Fruit fly (Drosophila melanogaster) whole organism, embryonic: Measurements from ENCODE around the gene CG17996.

Source experiments
- Bgb ChIP-seq: fragments of 200-800 bp; sonication (Bioruptor generic); IDR thresholded peaks from 2 replicates; pipeline ENCODE4 v1.3.6; 2022; ENCODE audit warnings: missing biosample characterization, missing genetic modification characterization; ENCODE audit not compliant: partially characterized antibody
- CG10431 ChIP-seq: fragments of 200-800 bp; sonication (Bioruptor generic); optimal IDR thresholded peaks from 3 replicates; lab custom pipeline; 2018; ENCODE audit warnings: missing biosample characterization, mild to moderate bottlenecking, missing genetic modification characterization
- CG11695 ChIP-seq: fragments of 200-800 bp; sonication (Bioruptor generic); IDR thresholded peaks from 3 replicates; pipeline ENCODE4 v1.3.6; 2022; ENCODE audit warnings: missing biosample characterization, missing genetic modification characterization
- CG12071 ChIP-seq: fragments of 200-800 bp; sonication (Bioruptor generic); optimal IDR thresholded peaks from 3 replicates; lab custom pipeline; 2018; ENCODE audit warnings: missing biosample characterization, mild to moderate bottlenecking, missing genetic modification characterization
- CG12744 ChIP-seq: fragments of 200-800 bp; sonication (Bioruptor generic); optimal IDR thresholded peaks from 2 replicates; lab custom pipeline; 2016; ENCODE audit warnings: missing biosample characterization, missing genetic modification characterization
- CG13424 ChIP-seq: fragments of 200-800 bp; sonication (Bioruptor generic); optimal IDR thresholded peaks from 2 replicates; lab custom pipeline; 2019; ENCODE audit warnings: missing biosample characterization, mild to moderate bottlenecking, missing genetic modification characterization, moderate library complexity
- CG14965 ChIP-seq: fragments of 200-800 bp; sonication (Bioruptor generic); optimal IDR thresholded peaks from 2 replicates; lab custom pipeline; 2016; ENCODE audit warnings: missing biosample characterization, missing genetic modification characterization, borderline replicate concordance
- CG15514 ChIP-seq: fragments of 200-800 bp; sonication (Bioruptor generic); optimal IDR thresholded peaks from 3 replicates; lab custom pipeline; 2017; ENCODE audit warnings: missing biosample characterization, missing genetic modification characterization, mild to moderate bottlenecking, moderate library complexity, missing genetic modification reagents
- CG1602 ChIP-seq: fragments of 200-800 bp; sonication (Bioruptor generic); optimal IDR thresholded peaks from 3 replicates; lab custom pipeline; 2016; ENCODE audit warnings: missing biosample characterization, missing genetic modification characterization
- CG1647 ChIP-seq: fragments of 200-800 bp; sonication (Bioruptor generic); optimal IDR thresholded peaks from 3 replicates; lab custom pipeline; 2016; ENCODE audit warnings: missing biosample characterization, missing genetic modification characterization
- CG17829 ChIP-seq: fragments of 200-800 bp; optimal IDR thresholded peaks from 2 replicates; lab custom pipeline; 2019; ENCODE audit warnings: missing biosample characterization, mild to moderate bottlenecking, missing genetic modification characterization, moderate library complexity
- CG30431 ChIP-seq: fragments of 200-800 bp; sonication (Bioruptor generic); optimal IDR thresholded peaks from 2 replicates; lab custom pipeline; 2017; ENCODE audit warnings: missing biosample characterization, missing genetic modification characterization
- CG32532 ChIP-seq: fragments of 200-800 bp; sonication (Bioruptor generic); IDR thresholded peaks from 2 replicates; pipeline ENCODE4 v1.3.6; 2022; ENCODE audit warnings: missing biosample characterization, missing genetic modification characterization
- CG32772 ChIP-seq: fragments of 200-800 bp; sonication (Bioruptor generic); IDR thresholded peaks from 2 replicates; pipeline ENCODE4 v1.3.6; 2022; ENCODE audit warnings: missing biosample characterization, missing genetic modification characterization
- CG42726 ChIP-seq: fragments of 200-800 bp; sonication (Bioruptor generic); IDR thresholded peaks from 2 replicates; pipeline ENCODE4 v1.3.6; 2022; ENCODE audit warnings: missing biosample characterization, missing genetic modification characterization; ENCODE audit not compliant: partially characterized antibody
- CG4424 ChIP-seq: fragments of 200-800 bp; sonication (Bioruptor generic); optimal IDR thresholded peaks from 3 replicates; lab custom pipeline; 2016; ENCODE audit warnings: missing biosample characterization, missing genetic modification characterization
- CG5245 ChIP-seq: fragments of 200-800 bp; sonication (Bioruptor generic); optimal IDR thresholded peaks from 3 replicates; lab custom pipeline; 2016; ENCODE audit warnings: missing biosample characterization, missing genetic modification characterization
- Chrac-16 ChIP-seq: fragments of 200-800 bp; sonication (Bioruptor generic); optimal IDR thresholded peaks from 3 replicates; lab custom pipeline; 2016; ENCODE audit warnings: missing biosample characterization, missing genetic modification characterization
- CkIIα-i1 ChIP-seq: fragments of 200-800 bp; sonication (Bioruptor generic); IDR thresholded peaks from 2 replicates; pipeline ENCODE4 v1.3.6; 2022; ENCODE audit warnings: missing biosample characterization, missing genetic modification characterization
- CrebB ChIP-seq: fragments of 200-800 bp; sonication (Bioruptor generic); optimal IDR thresholded peaks from 3 replicates; lab custom pipeline; 2018; ENCODE audit warnings: missing biosample characterization, mild to moderate bottlenecking, missing genetic modification characterization
- Dad ChIP-seq: fragments of 200-800 bp; sonication (Bioruptor generic); optimal IDR thresholded peaks from 3 replicates; lab custom pipeline; 2016; ENCODE audit warnings: missing biosample characterization, missing genetic modification characterization
- Dbx ChIP-seq: fragments of 200-800 bp; sonication (Bioruptor generic); IDR thresholded peaks from 3 replicates; pipeline ENCODE4 v1.3.6; 2022; ENCODE audit warnings: missing biosample characterization, missing genetic modification characterization
- Dip3 ChIP-seq: fragments of 200-800 bp; sonication (Bioruptor generic); optimal IDR thresholded peaks from 3 replicates; lab custom pipeline; 2016; ENCODE audit warnings: missing biosample characterization, missing genetic modification characterization
- Gsc ChIP-seq: fragments of 200-800 bp; sonication (Bioruptor generic); IDR thresholded peaks from 2 replicates; pipeline ENCODE4 v1.3.6; 2022; ENCODE audit warnings: missing biosample characterization, missing genetic modification characterization
- Gug ChIP-seq: fragments of 200-800 bp; sonication (Bioruptor generic); IDR thresholded peaks from 4 replicates; pipeline ENCODE4 v1.3.6; 2022; ENCODE audit warnings: missing biosample characterization, missing genetic modification characterization
- H2.0 ChIP-seq: fragments of 200-800 bp; sonication (Bioruptor generic); IDR thresholded peaks from 2 replicates; pipeline ENCODE4 v1.3.6; 2022; ENCODE audit warnings: missing biosample characterization, missing genetic modification characterization
- HLH4C ChIP-seq: fragments of 200-800 bp; sonication (Bioruptor generic); IDR thresholded peaks from 3 replicates; pipeline ENCODE4 v1.3.6; 2022; ENCODE audit warnings: missing biosample characterization, missing genetic modification characterization; ENCODE audit not compliant: partially characterized antibody
- Hr3 ChIP-seq: fragments of 200-800 bp; sonication (Bioruptor generic); optimal IDR thresholded peaks from 3 replicates; lab custom pipeline; 2016; ENCODE audit warnings: missing biosample characterization, missing genetic modification characterization
- Hr51 ChIP-seq, 2 experiments: fragments of 200-800 bp; sonication (Bioruptor generic); optimal IDR thresholded peaks; 2 replicates in 1 of 2; 3 replicates in 1 of 2; lab custom pipeline; 2016 to 2018; ENCODE audit warnings: missing biosample characterization in 2 of 2, missing genetic modification characterization in 2 of 2, mild to moderate bottlenecking in 1 of 2, moderate library complexity in 1 of 2
- Ptx1 ChIP-seq: fragments of 200-800 bp; sonication (Bioruptor generic); IDR thresholded peaks from 2 replicates; pipeline ENCODE4 v1.3.6; 2022; ENCODE audit warnings: missing biosample characterization, missing genetic modification characterization
- Six4 ChIP-seq: fragments of 200-800 bp; sonication (Bioruptor generic); optimal IDR thresholded peaks from 2 replicates; lab custom pipeline; 2016; ENCODE audit warnings: missing biosample characterization, missing genetic modification characterization
- Sry-δ ChIP-seq: fragments of 200-800 bp; sonication (Bioruptor generic); optimal IDR thresholded peaks from 2 replicates; lab custom pipeline; 2016; ENCODE audit warnings: missing biosample characterization, missing genetic modification characterization
- Xbp1 ChIP-seq: fragments of 200-800 bp; sonication (Bioruptor generic); optimal IDR thresholded peaks from 3 replicates; lab custom pipeline; 2016; ENCODE audit warnings: missing biosample characterization, mild to moderate bottlenecking, missing genetic modification characterization
- bcd ChIP-seq: fragments of 200-800 bp; sonication (Bioruptor generic); optimal IDR thresholded peaks from 2 replicates; lab custom pipeline; 2017; ENCODE audit warnings: missing biosample characterization, mild to moderate bottlenecking, missing genetic modification characterization
- btn ChIP-seq: fragments of 200-800 bp; sonication (Bioruptor generic); optimal IDR thresholded peaks from 2 replicates; lab custom pipeline; 2016; ENCODE audit warnings: missing biosample characterization, missing genetic modification characterization
- cato ChIP-seq: fragments of 200-800 bp; sonication (Bioruptor generic); optimal IDR thresholded peaks from 2 replicates; lab custom pipeline; 2016; ENCODE audit warnings: missing biosample characterization, missing genetic modification characterization, borderline replicate concordance
- dmrt99B ChIP-seq: fragments of 200-800 bp; sonication (Bioruptor generic); optimal IDR thresholded peaks from 2 replicates; lab custom pipeline; 2018; ENCODE audit warnings: missing biosample characterization, mild to moderate bottlenecking, missing genetic modification characterization, moderate library complexity
- ind ChIP-seq: fragments of 200-800 bp; sonication (Bioruptor generic); optimal IDR thresholded peaks from 3 replicates; lab custom pipeline; 2016; ENCODE audit warnings: missing biosample characterization, missing genetic modification characterization
- inv ChIP-seq: fragments of 200-800 bp; sonication (Bioruptor generic); IDR thresholded peaks from 2 replicates; pipeline ENCODE4 v1.3.6; 2022; ENCODE audit warnings: missing biosample characterization, missing genetic modification characterization; ENCODE audit not compliant: partially characterized antibody
- ken ChIP-seq: fragments of 200-800 bp; sonication (Bioruptor generic); IDR thresholded peaks from 3 replicates; pipeline ENCODE4 v1.3.6; 2022; ENCODE audit warnings: missing biosample characterization, missing genetic modification characterization
- knrl ChIP-seq: fragments of 200-800 bp; sonication (Bioruptor generic); IDR thresholded peaks from 3 replicates; pipeline ENCODE4 v1.3.6; 2022; ENCODE audit warnings: missing biosample characterization, missing genetic modification characterization; ENCODE audit not compliant: partially characterized antibody
- maf-S ChIP-seq: fragments of 200-800 bp; sonication (Bioruptor generic); optimal IDR thresholded peaks from 2 replicates; lab custom pipeline; 2016; ENCODE audit warnings: missing biosample characterization, missing genetic modification characterization
- pan ChIP-seq, 4 experiments: fragments of >200 bp in 3 of 4; fragments of 200-800 bp in 1 of 4; sonication (Bioruptor generic) in 1 of 4; optimal IDR thresholded peaks in 3 of 4; IDR thresholded peaks in 1 of 4; 2 replicates each; pipeline versions ENCODE4 v1.3.6 to Lab custom; 2017 to 2022; ENCODE audit warnings: missing biosample characterization in 2 of 4, missing genetic modification characterization in 2 of 4, mixed read lengths in 1 of 4
- peb ChIP-seq: fragments of 200-800 bp; sonication (Bioruptor generic); IDR thresholded peaks from 2 replicates; pipeline ENCODE4 v1.3.6; 2022; ENCODE audit warnings: missing biosample characterization, missing genetic modification characterization
- repo ChIP-seq: fragments of 200-800 bp; sonication (Bioruptor generic); optimal IDR thresholded peaks from 2 replicates; lab custom pipeline; 2016; ENCODE audit warnings: missing biosample characterization, missing genetic modification characterization
- salm ChIP-seq: fragments of 200-800 bp; sonication (Bioruptor generic); optimal IDR thresholded peaks from 2 replicates; lab custom pipeline; 2018; ENCODE audit warnings: missing biosample characterization, mild to moderate bottlenecking, missing genetic modification characterization
- ssp ChIP-seq: fragments of 200-800 bp; sonication (Bioruptor generic); IDR thresholded peaks from 2 replicates; pipeline ENCODE4 v1.3.6; 2022; ENCODE audit warnings: missing biosample characterization, missing genetic modification characterization
- ttk ChIP-seq: fragments of 200-800 bp; sonication (Bioruptor generic); IDR thresholded peaks from 2 replicates; pipeline ENCODE4 v2.1.2; 2022; ENCODE audit warnings: missing biosample characterization, missing genetic modification characterization
- vnd ChIP-seq: fragments of 200-800 bp; sonication (Bioruptor generic); IDR thresholded peaks from 3 replicates; pipeline ENCODE4 v1.3.6; 2022; ENCODE audit warnings: missing biosample characterization, missing genetic modification characterization; ENCODE audit not compliant: partially characterized antibody

The CG17996 gene

DNA sequence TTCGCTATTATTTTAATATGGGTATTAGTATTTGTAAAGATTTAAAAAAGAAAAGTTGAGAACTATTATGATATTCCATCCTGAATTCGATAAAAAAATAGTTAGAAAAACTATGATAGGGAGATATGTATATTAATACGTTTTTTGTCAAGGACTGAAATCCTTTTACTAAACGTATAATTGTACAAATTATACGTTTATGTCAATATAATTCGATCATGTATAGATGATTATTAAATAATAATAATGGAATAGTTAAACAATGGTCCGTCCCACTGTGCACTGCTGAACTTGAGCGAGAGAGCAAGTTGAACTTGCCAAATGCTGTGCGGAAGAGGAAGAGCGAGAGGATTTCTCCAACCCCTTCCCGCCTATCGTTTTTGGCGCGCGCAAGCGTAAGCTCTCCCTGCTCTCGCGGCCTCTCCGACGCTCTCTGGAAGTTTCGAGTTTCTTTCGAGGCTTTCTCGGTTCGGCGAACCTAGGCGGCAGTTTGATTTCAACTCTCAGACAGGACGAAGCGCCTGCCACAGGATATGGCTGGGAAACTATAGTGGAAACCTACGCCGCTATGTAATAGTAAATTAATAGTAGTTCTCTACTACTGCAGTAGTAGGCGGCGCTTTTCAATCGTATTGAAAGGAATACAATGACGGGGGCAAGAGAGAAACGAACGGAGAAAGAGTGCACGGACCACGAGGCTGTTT, 45.8 kb downstream of the CG17996 start (continued):
- no peak for TF ChIP-seq repo (GFP tag; lab: Kevin White, UChicago)
- TF ChIP-seq dmrt99B (tag; lab: Kevin White, UChicago): peak; percentile 80
- TF ChIP-seq CG11695 (GFP tag; lab: Robert Waterston, UW): peak; percentile 49; the same call in 1 of the 3 replicates
- no peak for TF ChIP-seq Dad (GFP tag; lab: Kevin White, UChicago)
- TF ChIP-seq salm (tag; lab: Kevin White, UChicago): peak; percentile 20
- TF ChIP-seq Hr3 (GFP tag; lab: Kevin White, UChicago): peak; percentile 58
- TF ChIP-seq HLH4C: no peak
- no peak for TF ChIP-seq peb (GFP tag; lab: Robert Waterston, UW)
- TF ChIP-seq CrebB (tag; lab: Kevin White, UChicago): no peak
- TF ChIP-seq Gsc (GFP tag; lab: Robert Waterston, UW): no peak
- peak; percentile 46 for TF ChIP-seq Xbp1 (GFP tag; lab: Kevin White, UChicago)
- TF ChIP-seq inv: no peak
- TF ChIP-seq CG10431 (GFP tag; lab: Kevin White, UChicago): no peak
- no peak for TF ChIP-seq maf-S (GFP tag; lab: Kevin White, UChicago)
- TF ChIP-seq CG5245: peak; percentile 15
- no peak for TF ChIP-seq H2.0
- TF ChIP-seq bcd: peak; percentile 52
- peak; percentile 62 for TF ChIP-seq CG4424 (GFP tag; lab: Kevin White, UChicago)
- TF ChIP-seq Bgb (GFP tag; lab: Robert Waterston, UW): no peak
- TF ChIP-seq CG15514: no peak
- no peak for TF ChIP-seq Sry-δ
- TF ChIP-seq Dbx: no peak
- peak; percentile 17 for TF ChIP-seq ind (GFP tag; lab: Kevin White, UChicago)
- no peak for TF ChIP-seq ken (GFP tag; lab: Robert Waterston, UW)
- TF ChIP-seq knrl (GFP tag; lab: Robert Waterston, UW): no peak
- no peak for TF ChIP-seq CkIIα-i1
- no peak for TF ChIP-seq CG30431 (GFP tag; lab: Kevin White, UChicago)
- TF ChIP-seq Chrac-16 (GFP tag; lab: Kevin White, UChicago): no peak
- TF ChIP-seq CG12071 (GFP tag; lab: Kevin White, UChicago): no peak
- peak; percentile 86 for TF ChIP-seq CG13424
- no peak for TF ChIP-seq CG32532
- TF ChIP-seq Gug: no peak
- TF ChIP-seq Dip3 (GFP tag; lab: Kevin White, UChicago): no peak
- TF ChIP-seq ssp: no peak; the same call in 1 of the 2 replicates
- TF ChIP-seq vnd (GFP tag; lab: Robert Waterston, UW): no peak
- peak; percentile 39 for TF ChIP-seq CG17829 (tag; lab: Kevin White, UChicago)
- TF ChIP-seq CG12744 (GFP tag; lab: Kevin White, UChicago): no peak
- TF ChIP-seq cato (GFP tag; lab: Kevin White, UChicago): no peak
- 0 out of 2 replicates have a peak, but pooled peaks have one; percentile 4 for TF ChIP-seq CG32772 (GFP tag; lab: Robert Waterston, UW)
- TF ChIP-seq Ptx1 (GFP tag; lab: Robert Waterston, UW): peak; percentile 22; the same call in 1 of the 2 replicates
- no peak for TF ChIP-seq CG42726 (GFP tag; lab: Robert Waterston, UW)
- TF ChIP-seq CG1647: no peak
- TF ChIP-seq pan (optimal IDR thresholded peaks at IDR 0.05; lab: Kevin White, UChicago): no peak
- TF ChIP-seq pan (GFP tag; optimal IDR thresholded peaks at IDR 0.05 in 1 of 2, IDR thresholded peaks at IDR 0.05 in 1 of 2): no peak
- TF ChIP-seq Six4: peak; percentile 33
- no peak for TF ChIP-seq ttk (GFP tag; lab: Robert Waterston, UW)
- TF ChIP-seq CG14965: no peak
- TF ChIP-seq btn (GFP tag; lab: Kevin White, UChicago): no peak
- TF ChIP-seq CG1602 (GFP tag; lab: Kevin White, UChicago): peak; percentile 8
- TF ChIP-seq Hr51 (GFP tag; optimal IDR thresholded peaks at IDR 0.05; lab: Kevin White, UChicago): peak in 1 of 2 experiments; percentile 85
